Worm (Caenorhabditis elegans) whole organism, L4 larva: ENCODE measurements around the gene abu-5.
A peak's percentile ranks its signal among the peaks of the same experiment; 100 is the strongest.

Source experiments
- D1046.2 ChIP-seq: fragments of 200-800 bp; sonication (Bioruptor generic); IDR thresholded peaks from 2 replicates; pipeline ENCODE4 v1.3.6; 2022; ENCODE audit warnings: missing genetic modification characterization, missing compliant biosample characterization
- F10B5.3 ChIP-seq: sonication (generic microtip); optimal IDR thresholded peaks from 2 replicates; lab custom pipeline; 2016; ENCODE audit warnings: mild to moderate bottlenecking, missing genetic modification characterization, missing compliant biosample characterization
- F26F4.8 ChIP-seq: fragments of 200-800 bp; sonication (Bioruptor generic); conservative IDR thresholded peaks from 2 replicates; pipeline ENCODE4 v1.3.6; 2022; ENCODE audit warnings: missing genetic modification characterization, missing compliant biosample characterization
- F44E2.7 ChIP-seq: fragments of 200-800 bp; sonication (Bioruptor generic); IDR thresholded peaks from 2 replicates; pipeline ENCODE4 v2.1.2; 2022; ENCODE audit warnings: missing genetic modification characterization, missing compliant biosample characterization
- R02D3.7 ChIP-seq: fragments of 150-350 bp; sonication (generic microtip); optimal IDR thresholded peaks from 3 replicates; lab custom pipeline; 2014; ENCODE audit warnings: missing biosample characterization, missing genetic modification characterization
- T20F7.1 ChIP-seq: fragments of 200-800 bp; sonication (Bioruptor generic); optimal IDR thresholded peaks from 2 replicates; lab custom pipeline; 2018; ENCODE audit warnings: mild to moderate bottlenecking, missing genetic modification characterization, missing compliant biosample characterization
- T26A8.4 ChIP-seq: fragments of 200-800 bp; sonication (Bioruptor generic); IDR thresholded peaks from 2 replicates; pipeline ENCODE4 v1.3.6; 2022; ENCODE audit warnings: missing genetic modification characterization, missing compliant biosample characterization
- ZK337.2 ChIP-seq: fragments of 200-800 bp; sonication (Bioruptor generic); IDR thresholded peaks from 2 replicates; pipeline ENCODE4 v1.3.6; 2022; ENCODE audit warnings: missing genetic modification reagents, missing genetic modification characterization, missing compliant biosample characterization
- ama-1 ChIP-seq: fragments of 150-350 bp; optimal IDR thresholded peaks from 2 replicates; lab custom pipeline; 2014; ENCODE audit warnings: inconsistent platforms, mixed read lengths
- cey-2 ChIP-seq: sonication (generic microtip); optimal IDR thresholded peaks from 3 replicates; lab custom pipeline; 2017; ENCODE audit warnings: missing genetic modification characterization, mild to moderate bottlenecking, missing compliant biosample characterization, antibody characterized with exemption, borderline replicate concordance; ENCODE audit not compliant: insufficient read depth
- ctbp-1 ChIP-seq: fragments of 200-800 bp; sonication (Bioruptor generic); IDR thresholded peaks from 2 replicates; pipeline ENCODE4 v1.3.6; 2022; ENCODE audit warnings: missing genetic modification reagents, missing genetic modification characterization, missing compliant biosample characterization
- daf-12 ChIP-seq: fragments of 150-350 bp; optimal IDR thresholded peaks from 2 replicates; lab custom pipeline; 2014; ENCODE audit warnings: missing biosample characterization, missing genetic modification reagents, missing genetic modification characterization
- daf-16 ChIP-seq, 3 experiments: sonication (generic microtip); optimal IDR thresholded peaks; 2 replicates each; lab custom pipeline; 2016 to 2017; ENCODE audit warnings: missing genetic modification characterization in 3 of 3, missing genetic modification reagents in 3 of 3, mild to moderate bottlenecking in 2 of 3, missing compliant biosample characterization in 2 of 3, missing biosample characterization in 1 of 3, moderate library complexity in 1 of 3
- daf-19 ChIP-seq: fragments of 200-800 bp; sonication (Bioruptor generic); conservative IDR thresholded peaks from 2 replicates; pipeline ENCODE4 v1.3.6; 2022; ENCODE audit warnings: missing genetic modification characterization, missing compliant biosample characterization
- dpl-1 ChIP-seq: fragments of 150-350 bp; optimal IDR thresholded peaks from 2 replicates; lab custom pipeline; 2014; ENCODE audit warnings: missing biosample characterization, missing genetic modification reagents, missing genetic modification characterization
- egl-27 ChIP-seq: sonication (generic microtip); optimal IDR thresholded peaks from 3 replicates; lab custom pipeline; 2017; ENCODE audit warnings: missing biosample characterization, missing genetic modification reagents, missing genetic modification characterization
- egl-43 ChIP-seq: fragments of 200-800 bp; sonication (Bioruptor generic); IDR thresholded peaks from 2 replicates; pipeline ENCODE4 v1.3.6; 2022; ENCODE audit warnings: missing genetic modification reagents, missing genetic modification characterization, missing compliant biosample characterization
- hlh-11 ChIP-seq: fragments of 200-800 bp; sonication (Bioruptor generic); optimal IDR thresholded peaks from 2 replicates; lab custom pipeline; 2018; ENCODE audit warnings: mild to moderate bottlenecking, missing genetic modification characterization, missing compliant biosample characterization
- jun-1 ChIP-seq: fragments of 150-350 bp; optimal IDR thresholded peaks from 2 replicates; lab custom pipeline; 2014; ENCODE audit warnings: missing biosample characterization, missing genetic modification reagents, missing genetic modification characterization
- lim-7 ChIP-seq: fragments of 200-800 bp; sonication (Bioruptor generic); IDR thresholded peaks from 2 replicates; pipeline ENCODE4 v1.3.6; 2022; ENCODE audit warnings: missing genetic modification characterization, missing compliant biosample characterization
- lin-1 ChIP-seq: fragments of 200-800 bp; sonication (Bioruptor generic); IDR thresholded peaks from 2 replicates; pipeline ENCODE4 v1.3.6; 2022; ENCODE audit warnings: missing genetic modification reagents, missing genetic modification characterization, missing compliant biosample characterization
- lin-15B ChIP-seq: fragments of 150-350 bp; sonication (generic microtip); optimal IDR thresholded peaks from 3 replicates; lab custom pipeline; 2014; ENCODE audit warnings: missing biosample characterization, missing genetic modification characterization
- lin-29 ChIP-seq: fragments of 200-800 bp; sonication (Bioruptor generic); IDR thresholded peaks from 2 replicates; pipeline ENCODE4 v1.3.6; 2022; ENCODE audit warnings: missing genetic modification reagents, missing genetic modification characterization, missing compliant biosample characterization
- lin-38 ChIP-seq: fragments of 200-800 bp; sonication (Bioruptor generic); IDR thresholded peaks from 2 replicates; pipeline ENCODE4 v1.3.6; 2022; ENCODE audit warnings: missing genetic modification reagents, missing genetic modification characterization, missing compliant biosample characterization
- lin-39 ChIP-seq: fragments of 150-350 bp; optimal IDR thresholded peaks from 2 replicates; lab custom pipeline; 2014; ENCODE audit warnings: missing biosample characterization, missing genetic modification reagents, missing genetic modification characterization
- lsy-2 ChIP-seq, 2 experiments: fragments of 150-350 bp in 1 of 2; sonication (generic microtip) in 1 of 2; optimal IDR thresholded peaks; 2 replicates each; lab custom pipeline; 2014 to 2017; ENCODE audit warnings: missing biosample characterization in 2 of 2, missing genetic modification characterization in 2 of 2
- madf-5 ChIP-seq, 2 experiments: fragments of 200-800 bp; sonication (Bioruptor generic); IDR thresholded peaks; 2 replicates each; pipeline ENCODE4 v1.3.6; 2022; ENCODE audit warnings: missing compliant biosample characterization in 2 of 2, missing genetic modification characterization in 2 of 2
- mep-1 ChIP-seq: fragments of 150-350 bp; sonication (generic microtip); optimal IDR thresholded peaks from 3 replicates; lab custom pipeline; 2014; ENCODE audit warnings: missing biosample characterization, missing genetic modification characterization
- mxl-3 ChIP-seq: fragments of 200-800 bp; sonication (Bioruptor generic); optimal IDR thresholded peaks from 2 replicates; lab custom pipeline; 2018; ENCODE audit warnings: mild to moderate bottlenecking, missing genetic modification characterization, missing compliant biosample characterization
- nhr-237 ChIP-seq: sonication (generic microtip); optimal IDR thresholded peaks from 2 replicates; lab custom pipeline; 2017; ENCODE audit warnings: missing biosample characterization, missing genetic modification characterization
- nhr-25 ChIP-seq: sonication (generic microtip); optimal IDR thresholded peaks from 2 replicates; lab custom pipeline; 2017; ENCODE audit warnings: missing genetic modification characterization, mild to moderate bottlenecking, missing compliant biosample characterization, antibody characterized with exemption, moderate library complexity, borderline replicate concordance; ENCODE audit not compliant: insufficient read depth
- nhr-48 ChIP-seq: sonication (generic microtip); optimal IDR thresholded peaks from 2 replicates; lab custom pipeline; 2016; ENCODE audit warnings: mild to moderate bottlenecking, missing genetic modification characterization, missing compliant biosample characterization
- nhr-6 ChIP-seq: fragments of 150-350 bp; optimal IDR thresholded peaks from 2 replicates; lab custom pipeline; 2014; ENCODE audit warnings: missing biosample characterization, missing genetic modification characterization
- nhr-77 ChIP-seq: fragments of 150-350 bp; optimal IDR thresholded peaks from 2 replicates; lab custom pipeline; 2014; ENCODE audit warnings: missing biosample characterization, missing genetic modification characterization
- pha-4 ChIP-seq, 2 experiments: fragments of 150-350 bp in 1 of 2; fragments of 200-800 bp in 1 of 2; sonication (Bioruptor generic) in 1 of 2; IDR thresholded peaks in 1 of 2; optimal IDR thresholded peaks in 1 of 2; 2 replicates each; pipeline versions ENCODE4 v1.3.6 to Lab custom; 2014 to 2022; ENCODE audit warnings: missing genetic modification characterization in 2 of 2, missing genetic modification reagents in 2 of 2, missing biosample characterization in 1 of 2, missing compliant biosample characterization in 1 of 2
- sdz-12 ChIP-seq: fragments of 200-800 bp; sonication (Bioruptor generic); optimal IDR thresholded peaks from 2 replicates; lab custom pipeline; 2018; ENCODE audit warnings: mild to moderate bottlenecking, missing genetic modification characterization, missing compliant biosample characterization
- set-16 ChIP-seq: fragments of 200-800 bp; sonication (Bioruptor generic); IDR thresholded peaks from 2 replicates; pipeline ENCODE4 v1.3.6; 2022; ENCODE audit warnings: missing genetic modification reagents, missing genetic modification characterization, missing compliant biosample characterization
- skn-1 ChIP-seq: fragments of 150-350 bp; optimal IDR thresholded peaks from 2 replicates; lab custom pipeline; 2014; ENCODE audit warnings: missing biosample characterization, missing genetic modification characterization
- snpc-1.2 ChIP-seq: fragments of 200-800 bp; sonication (Bioruptor generic); IDR thresholded peaks from 2 replicates; pipeline ENCODE4 v1.3.6; 2022; ENCODE audit warnings: missing genetic modification reagents, missing genetic modification characterization, missing compliant biosample characterization
- tra-1 ChIP-seq: fragments of 200-800 bp; sonication (Bioruptor generic); IDR thresholded peaks from 2 replicates; pipeline ENCODE4 v1.3.6; 2022; ENCODE audit warnings: missing genetic modification reagents, missing genetic modification characterization, missing compliant biosample characterization
- unc-62 ChIP-seq, 3 experiments: fragments of 150-350 bp in 1 of 3; sonication (generic microtip); optimal IDR thresholded peaks in 2 of 3; peaks in 1 of 3; 1 replicate in 1 of 3; 2 replicates in 2 of 3; lab custom pipeline; 2014 to 2017; ENCODE audit warnings: missing biosample characterization in 3 of 3, missing genetic modification characterization in 3 of 3, missing genetic modification reagents in 3 of 3, missing genotype in 1 of 3
- zfp-2 ChIP-seq: sonication (generic microtip); optimal IDR thresholded peaks from 2 replicates; lab custom pipeline; 2016; ENCODE audit warnings: mild to moderate bottlenecking, missing genetic modification characterization, missing compliant biosample characterization
- zip-2 ChIP-seq: fragments of 150-350 bp; optimal IDR thresholded peaks from 2 replicates; lab custom pipeline; 2014; ENCODE audit warnings: missing biosample characterization, missing genetic modification characterization

Gene abu-5

ce11 chrIV:15570770-15571169 is 19.7 kb upstream of the abu-5 start (continued):
- no peak for TF ChIP-seq ama-1
- TF ChIP-seq ctbp-1 (GFP tag; lab: Robert Waterston, UW), result no peak

- TF ChIP-seq dpl-1 (GFP tag; lab: Kevin White, UChicago) (no peak), ZK337.2 (GFP tag; lab: Robert Waterston, UW) (no peak), F26F4.8 (GFP tag; lab: Robert Waterston, UW) (no peak), madf-5 (GFP tag; IDR thresholded peaks at IDR 0.05; lab: Robert Waterston, UW) (no peak), snpc-1.2 (GFP tag; lab: Robert Waterston, UW) (0 out of 2 replicates have a peak, but pooled peaks have one; percentile 50)
Observed at ce11 chrIV:15571652-15572051, 18.8 kb upstream of the abu-5 start.

- TF ChIP-seq T20F7.1 (GFP tag; lab: Kevin White, UChicago), result no peak
- no peak for TF ChIP-seq jun-1 (tag; lab: Kevin White, UChicago)
- TF ChIP-seq unc-62 (GFP tag; optimal IDR thresholded peaks at IDR 0.05 in 1 of 2; lab: Kevin White, UChicago), result peak in 1 of 2 experiments; percentile 92
- TF ChIP-seq unc-62 (tag; optimal IDR thresholded peaks at IDR 0.05; lab: Kevin White, UChicago), result no peak
- no peak for TF ChIP-seq R02D3.7 (tag; lab: Kevin White, UChicago)
- no peak for TF ChIP-seq lin-1 (GFP tag; lab: Robert Waterston, UW)
Observed at ce11 chrIV:15572106-15572505, 18.4 kb upstream of the abu-5 start.

DNA sequence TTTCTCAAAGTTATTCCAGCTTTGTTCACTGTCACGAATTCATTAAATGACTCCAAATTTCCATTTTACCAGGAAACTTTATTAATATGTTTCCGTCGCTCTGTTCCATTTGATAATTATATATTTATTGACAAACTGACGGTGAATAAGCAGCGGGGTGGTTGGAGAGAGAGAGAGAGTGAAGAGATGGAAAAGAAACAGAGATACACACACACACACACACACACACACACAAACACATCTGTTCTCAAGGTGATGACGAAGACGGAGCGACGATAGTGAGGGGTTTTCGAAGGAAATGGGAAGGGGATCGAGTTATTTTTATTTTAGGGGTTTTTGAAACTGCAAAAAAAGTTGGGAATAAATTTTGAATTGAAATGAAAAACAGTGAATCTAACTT is 16.6 kb upstream of the abu-5 start:
- TF ChIP-seq jun-1 (tag; lab: Kevin White, UChicago) (no peak), nhr-77 (tag; lab: Kevin White, UChicago) (no peak), daf-19 (no peak), tra-1 (no peak), lin-29 (GFP tag; lab: Robert Waterston, UW) (no peak), lin-39 (tag; lab: Kevin White, UChicago) (no peak), lim-7 (GFP tag; lab: Robert Waterston, UW) (no peak), egl-43 (no peak), zfp-2 (tag; lab: Kevin White, UChicago) (no peak), lin-1 (GFP tag; lab: Robert Waterston, UW) (no peak), skn-1 (tag; lab: Kevin White, UChicago) (no peak), T26A8.4 (GFP tag; lab: Robert Waterston, UW) (no peak), mep-1 (tag; lab: Kevin White, UChicago) (peak; percentile 17), cey-2 (tag; lab: Kevin White, UChicago) (no peak), ctbp-1 (GFP tag; lab: Robert Waterston, UW) (no peak), lin-15B (tag; lab: Kevin White, UChicago) (no peak), zip-2 (tag; lab: Kevin White, UChicago) (no peak), madf-5 (GFP tag; IDR thresholded peaks at IDR 0.05; lab: Robert Waterston, UW) (no peak), set-16 (GFP tag; lab: Robert Waterston, UW) (no peak), D1046.2 (GFP tag; lab: Robert Waterston, UW) (no peak), F44E2.7 (GFP tag; lab: Robert Waterston, UW) (no peak), nhr-6 (tag; lab: Kevin White, UChicago) (peak; percentile 55), pha-4 (GFP tag; IDR thresholded peaks at IDR 0.05; lab: Robert Waterston, UW) (no peak), pha-4 (tag; optimal IDR thresholded peaks at IDR 0.05; lab: Kevin White, UChicago) (peak; percentile 23), nhr-48 (no peak), egl-27 (no peak), lin-38 (GFP tag; lab: Robert Waterston, UW) (no peak), dpl-1 (GFP tag; lab: Kevin White, UChicago) (no peak), sdz-12 (GFP tag; lab: Kevin White, UChicago) (no peak), lsy-2 (tag; optimal IDR thresholded peaks at IDR 0.05; lab: Kevin White, UChicago) (peak in 1 of 2 experiments; percentile 83), F10B5.3 (tag; lab: Kevin White, UChicago) (no peak), daf-12 (no peak), nhr-25 (tag; lab: Kevin White, UChicago) (no peak), daf-16 (GFP tag; optimal IDR thresholded peaks at IDR 0.05; lab: Kevin White, UChicago) (no peak), daf-16 (tag; optimal IDR thresholded peaks at IDR 0.05; lab: Kevin White, UChicago) (peak; percentile 43), nhr-237 (tag; lab: Kevin White, UChicago) (no peak), mxl-3 (GFP tag; lab: Kevin White, UChicago) (no peak), hlh-11 (tag; lab: Kevin White, UChicago) (no peak)
